Worm (Caenorhabditis elegans) whole organism, L3 larva: ENCODE results near the gene K09F6.13.

Source experiments
- R02D3.7 ChIP-seq: fragments of 150-350 bp; optimal IDR thresholded peaks from 2 replicates; lab custom pipeline; 2014; ENCODE audit warnings: missing biosample characterization, missing genetic modification characterization
- ZK546.5 ChIP-seq: sonication (generic microtip); optimal IDR thresholded peaks from 2 replicates; lab custom pipeline; 2017; ENCODE audit warnings: missing biosample characterization, missing genetic modification characterization
- aly-2 ChIP-seq: fragments of 150-350 bp; optimal IDR thresholded peaks from 2 replicates; lab custom pipeline; 2014; ENCODE audit warnings: missing biosample characterization, missing genetic modification characterization
- ceh-16 ChIP-seq: sonication (generic microtip); optimal IDR thresholded peaks from 2 replicates; lab custom pipeline; 2017; ENCODE audit warnings: missing biosample characterization, missing genetic modification characterization
- ceh-28 ChIP-seq: fragments of 150-350 bp; optimal IDR thresholded peaks from 2 replicates; lab custom pipeline; 2014; ENCODE audit warnings: missing biosample characterization, missing genetic modification reagents, missing genetic modification characterization
- ceh-9 ChIP-seq: sonication (generic microtip); optimal IDR thresholded peaks from 2 replicates; lab custom pipeline; 2018; ENCODE audit warnings: missing biosample characterization, missing genetic modification characterization
- egl-27 ChIP-seq: sonication (generic microtip); optimal IDR thresholded peaks from 4 replicates; lab custom pipeline; 2017; ENCODE audit warnings: missing biosample characterization, missing genetic modification reagents, missing genetic modification characterization
- elt-1 ChIP-seq: fragments of 150-350 bp; optimal IDR thresholded peaks from 2 replicates; lab custom pipeline; 2014; ENCODE audit warnings: missing biosample characterization, missing genetic modification characterization
- elt-2 ChIP-seq: sonication (generic microtip); optimal IDR thresholded peaks from 2 replicates; lab custom pipeline; 2016; ENCODE audit warnings: missing genetic modification reagents, mild to moderate bottlenecking, missing genetic modification characterization, missing compliant biosample characterization
- eor-1 ChIP-seq, 2 experiments: fragments of 150-350 bp; optimal IDR thresholded peaks; 2 replicates each; lab custom pipeline; 2014 to 2018; ENCODE audit warnings: missing biosample characterization in 2 of 2, missing genetic modification characterization in 2 of 2
- fkh-10 ChIP-seq: sonication (generic microtip); optimal IDR thresholded peaks from 2 replicates; lab custom pipeline; 2017; ENCODE audit warnings: missing biosample characterization, missing genetic modification reagents, missing genetic modification characterization
- fkh-2 ChIP-seq: fragments of 150-350 bp; optimal IDR thresholded peaks from 2 replicates; lab custom pipeline; 2014; ENCODE audit warnings: missing biosample characterization, missing genetic modification reagents, missing genetic modification characterization
- fos-1 ChIP-seq: fragments of 150-350 bp; optimal IDR thresholded peaks from 2 replicates; lab custom pipeline; 2014; ENCODE audit warnings: missing biosample characterization, missing genetic modification characterization
- hmg-11 ChIP-seq: sonication (generic microtip); optimal IDR thresholded peaks from 2 replicates; lab custom pipeline; 2016; ENCODE audit warnings: missing genetic modification characterization, missing compliant biosample characterization
- lin-15B ChIP-seq: fragments of 150-350 bp; optimal IDR thresholded peaks from 2 replicates; lab custom pipeline; 2014; ENCODE audit warnings: missing biosample characterization, missing genetic modification characterization
- lin-39 ChIP-seq: fragments of 150-350 bp; optimal IDR thresholded peaks from 2 replicates; lab custom pipeline; 2018; ENCODE audit warnings: missing biosample characterization, missing genetic modification reagents, missing genetic modification characterization
- lsy-12 ChIP-seq: sonication (generic microtip); optimal IDR thresholded peaks from 2 replicates; lab custom pipeline; 2016; ENCODE audit warnings: mild to moderate bottlenecking, missing genetic modification characterization, missing compliant biosample characterization
- mdl-1 ChIP-seq: fragments of 150-350 bp; optimal IDR thresholded peaks from 2 replicates; lab custom pipeline; 2014; ENCODE audit warnings: missing biosample characterization, missing genetic modification characterization
- mml-1 ChIP-seq: fragments of 150-350 bp; sonication (generic microtip); optimal IDR thresholded peaks from 3 replicates; lab custom pipeline; 2014; ENCODE audit warnings: missing biosample characterization, missing genetic modification characterization
- nfya-1 ChIP-seq: sonication (generic microtip); optimal IDR thresholded peaks from 2 replicates; lab custom pipeline; 2017; ENCODE audit warnings: missing genetic modification characterization, mild to moderate bottlenecking, missing compliant biosample characterization, antibody characterized with exemption, moderate library complexity; ENCODE audit not compliant: insufficient read depth
- nhr-11 ChIP-seq: fragments of 150-350 bp; optimal IDR thresholded peaks from 2 replicates; lab custom pipeline; 2014; ENCODE audit warnings: missing biosample characterization, missing genetic modification characterization
- nhr-12 ChIP-seq: fragments of 150-350 bp; optimal IDR thresholded peaks from 2 replicates; lab custom pipeline; 2014; ENCODE audit warnings: missing biosample characterization, missing genetic modification characterization
- nhr-23 ChIP-seq: fragments of 150-350 bp; optimal IDR thresholded peaks from 2 replicates; lab custom pipeline; 2014; ENCODE audit warnings: missing biosample characterization, missing genetic modification reagents, missing genetic modification characterization
- nhr-25 ChIP-seq: sonication (generic microtip); optimal IDR thresholded peaks from 2 replicates; lab custom pipeline; 2017; ENCODE audit warnings: missing biosample characterization, missing genetic modification characterization
- nhr-43 ChIP-seq: sonication (generic microtip); optimal IDR thresholded peaks from 2 replicates; lab custom pipeline; 2016; ENCODE audit warnings: mild to moderate bottlenecking, missing genetic modification characterization, missing compliant biosample characterization; ENCODE audit not compliant: poor library complexity, severe bottlenecking
- nhr-67 ChIP-seq: fragments of 150-350 bp; optimal IDR thresholded peaks from 2 replicates; lab custom pipeline; 2014; ENCODE audit warnings: missing biosample characterization, missing genetic modification characterization
- nhr-76 ChIP-seq: fragments of 150-350 bp; sonication (generic microtip); optimal IDR thresholded peaks from 5 replicates; lab custom pipeline; 2014; ENCODE audit warnings: missing biosample characterization, missing genetic modification characterization
- pha-4 ChIP-seq: fragments of 150-350 bp; optimal IDR thresholded peaks from 2 replicates; lab custom pipeline; 2014; ENCODE audit warnings: missing biosample characterization, missing genetic modification reagents, missing genetic modification characterization
- pqm-1 ChIP-seq: fragments of 150-350 bp; optimal IDR thresholded peaks from 2 replicates; lab custom pipeline; 2017; ENCODE audit warnings: missing biosample characterization, missing genetic modification characterization, inconsistent platforms
- sea-2 ChIP-seq: fragments of 150-350 bp; sonication (generic microtip); optimal IDR thresholded peaks from 4 replicates; lab custom pipeline; 2014; ENCODE audit warnings: missing biosample characterization, missing genetic modification reagents, missing genetic modification characterization
- skn-1 ChIP-seq: fragments of 150-350 bp; optimal IDR thresholded peaks from 2 replicates; lab custom pipeline; 2014; ENCODE audit warnings: missing biosample characterization, missing genetic modification characterization
- unc-39 ChIP-seq: sonication (generic microtip); optimal IDR thresholded peaks from 4 replicates; lab custom pipeline; 2017; ENCODE audit warnings: missing biosample characterization, missing genetic modification characterization
- unc-62 ChIP-seq: fragments of 150-350 bp; sonication (generic microtip); optimal IDR thresholded peaks from 4 replicates; lab custom pipeline; 2014; ENCODE audit warnings: missing biosample characterization, missing genetic modification reagents, missing genetic modification characterization
- zag-1 ChIP-seq: fragments of 150-350 bp; optimal IDR thresholded peaks from 2 replicates; lab custom pipeline; 2014; ENCODE audit warnings: missing biosample characterization, missing genetic modification characterization
- ztf-11 ChIP-seq: fragments of 150-350 bp; optimal IDR thresholded peaks from 2 replicates; lab custom pipeline; 2014; ENCODE audit warnings: missing biosample characterization, missing genetic modification characterization
- ztf-4 ChIP-seq: fragments of 150-350 bp; optimal IDR thresholded peaks from 2 replicates; lab custom pipeline; 2014; ENCODE audit warnings: missing biosample characterization, missing genetic modification characterization

Gene K09F6.13

DNA sequence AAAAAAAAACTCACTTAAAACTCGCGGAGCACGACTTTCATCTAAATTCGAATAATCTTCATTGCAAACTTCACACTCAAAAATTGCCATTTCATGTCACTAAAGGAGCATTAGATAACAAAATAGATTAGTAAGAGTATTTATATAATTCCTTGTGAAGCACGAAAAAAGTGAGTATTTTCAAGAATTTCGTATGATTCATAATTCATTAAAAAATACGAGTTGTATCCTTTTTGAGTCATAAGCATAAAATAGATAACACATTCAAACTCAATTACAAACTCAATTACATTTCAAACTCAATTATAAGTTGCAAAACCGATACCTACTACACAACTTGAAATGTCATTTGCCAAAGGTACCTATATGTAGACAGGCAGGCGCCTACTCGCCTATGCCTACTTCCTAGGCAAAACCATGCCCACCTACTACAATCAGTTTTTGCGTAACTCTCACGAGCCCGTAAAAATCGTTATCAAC lies 40.1 kb downstream of the K09F6.13 start, which contains the start of the genes ZK1240.8 and ZK1240.1:
ZK1240.8 (minus strand) TSS at position 101 of the 480 bp plus-strand sequence.
ZK1240.1 (plus strand) TSS at position 430 of the 480 bp plus-strand sequence.
- TF ChIP-seq pha-4 (tag; lab: Kevin White, UChicago) (no peak), nhr-76 (tag; lab: Kevin White, UChicago) (no peak), eor-1 (tag; optimal IDR thresholded peaks at IDR 0.05; lab: Kevin White, UChicago) (no peak), R02D3.7 (tag; lab: Kevin White, UChicago) (no peak), ceh-16 (tag; lab: Kevin White, UChicago) (no peak), elt-2 (tag; lab: Kevin White, UChicago) (no peak), mdl-1 (tag; lab: Kevin White, UChicago) (no peak), zag-1 (tag; lab: Kevin White, UChicago) (no peak), nhr-12 (no peak), unc-62 (GFP tag; lab: Kevin White, UChicago) (no peak), aly-2 (no peak), egl-27 (tag; lab: Kevin White, UChicago) (no peak), ztf-4 (tag; lab: Kevin White, UChicago) (no peak)

DNA sequence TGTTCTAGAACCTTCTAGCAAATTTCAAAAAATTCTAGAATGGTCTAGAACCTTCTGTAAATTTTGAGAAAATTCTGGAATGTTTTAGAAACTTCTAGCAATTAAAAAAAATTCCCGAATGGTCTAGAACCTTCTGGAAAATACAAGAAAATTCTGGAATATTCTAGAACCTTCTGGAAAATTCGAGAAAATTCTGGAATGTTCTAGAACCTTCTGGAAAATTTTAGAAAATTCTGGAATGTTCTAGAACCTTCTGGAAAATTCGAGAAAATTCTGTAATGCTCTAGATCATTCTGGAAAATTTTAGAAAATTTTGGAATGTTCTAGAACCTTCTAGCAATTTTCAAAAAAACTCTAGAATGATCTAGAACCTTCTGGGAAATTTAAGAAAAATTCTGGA lies 41.5 kb downstream of the K09F6.13 start:
- TF ChIP-seq ztf-11 (tag; lab: Kevin White, UChicago) (no peak), hmg-11 (tag; lab: Kevin White, UChicago) (no peak)

DNA sequence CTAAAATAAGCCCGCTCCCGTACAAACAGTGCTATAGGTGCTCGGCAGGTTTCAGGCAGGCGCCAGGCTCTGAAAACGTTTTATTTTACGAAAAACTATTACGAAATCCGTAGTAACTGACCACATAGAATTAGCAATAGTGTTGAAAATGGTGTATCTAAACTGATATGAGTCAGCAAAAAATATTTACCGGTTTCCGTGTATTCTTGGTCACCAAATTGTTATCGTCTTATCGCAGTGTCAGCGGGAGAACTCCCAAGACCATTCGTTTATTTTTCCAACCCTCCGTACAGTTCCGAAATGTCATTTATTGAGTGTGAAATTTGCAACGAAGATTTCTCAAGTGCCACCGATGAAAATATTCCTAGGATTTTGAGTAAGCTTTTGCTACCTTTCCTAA lies 43.3 kb downstream of the K09F6.13 start, which contains the start of gene F43C11.8:
F43C11.8 (plus strand) TSS at position 301 of the 400 bp plus-strand sequence.
- TF ChIP-seq zag-1 (tag; lab: Kevin White, UChicago) (no peak), ceh-9 (tag; lab: Kevin White, UChicago) (no peak), egl-27 (tag; lab: Kevin White, UChicago) (no peak), ZK546.5 (tag; lab: Kevin White, UChicago) (no peak), lsy-12 (no peak), ceh-16 (tag; lab: Kevin White, UChicago) (no peak), elt-2 (tag; lab: Kevin White, UChicago) (no peak), fkh-2 (tag; lab: Kevin White, UChicago) (no peak), nhr-11 (no peak), unc-39 (tag; lab: Kevin White, UChicago) (no peak), sea-2 (GFP tag; lab: Kevin White, UChicago) (no peak)

DNA sequence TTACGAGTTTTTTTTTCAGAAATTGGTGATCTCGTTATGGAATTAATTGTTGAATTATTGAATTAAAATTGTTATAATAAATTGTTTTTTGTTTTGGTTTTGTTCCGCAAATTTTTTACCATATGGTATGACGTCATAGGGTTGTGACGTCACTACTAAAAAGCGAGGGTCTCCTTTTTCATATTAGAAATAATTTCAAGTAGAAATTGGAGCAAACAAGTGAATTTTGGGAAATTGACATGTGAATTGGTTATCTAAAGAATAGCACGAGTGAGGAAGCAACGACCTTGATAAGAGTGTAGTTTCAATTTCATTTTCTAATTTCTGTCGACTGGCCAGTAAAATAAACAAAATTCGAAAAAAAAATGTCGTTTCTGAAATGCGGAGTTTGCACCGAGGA lies 46.7 kb downstream of the K09F6.13 start, which contains the start of gene F43C11.7:
F43C11.7 (plus strand) TSS at position 326 of the 400 bp plus-strand sequence.
- TF ChIP-seq elt-2 (tag; lab: Kevin White, UChicago) (peak; percentile 87), elt-1 (tag; lab: Kevin White, UChicago) (no peak), ceh-28 (no peak), pha-4 (tag; lab: Kevin White, UChicago) (peak; percentile 51), lin-39 (tag; lab: Kevin White, UChicago) (no peak), pqm-1 (tag; lab: Kevin White, UChicago) (peak; percentile 49), fkh-2 (tag; lab: Kevin White, UChicago) (no peak), nhr-25 (tag; lab: Kevin White, UChicago) (no peak), ceh-9 (tag; lab: Kevin White, UChicago) (no peak)

DNA sequence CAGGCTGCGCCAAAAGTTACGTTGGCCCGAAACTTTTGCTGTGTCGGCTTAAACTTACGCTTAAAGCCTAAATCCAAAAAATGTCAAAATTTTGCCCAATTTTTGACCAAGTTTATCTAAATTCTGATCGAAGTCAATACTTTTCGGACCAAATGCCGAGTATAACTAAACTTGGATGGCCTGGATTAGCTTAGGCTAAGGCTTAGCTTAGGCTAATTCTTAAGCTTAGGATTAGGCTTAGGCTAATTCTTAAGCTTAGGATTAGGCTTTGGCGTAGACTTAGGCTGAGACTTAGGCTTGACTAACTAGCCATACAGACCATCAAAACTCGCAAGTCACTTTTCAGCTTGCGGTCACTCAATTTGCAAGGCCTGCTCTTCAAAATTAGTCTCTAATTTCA lies 47.3 kb downstream of the K09F6.13 start:
- TF ChIP-seq ZK546.5 (tag; lab: Kevin White, UChicago) (no peak), lin-39 (tag; lab: Kevin White, UChicago) (no peak), mml-1 (tag; lab: Kevin White, UChicago) (no peak), nfya-1 (tag; lab: Kevin White, UChicago) (no peak), nhr-25 (tag; lab: Kevin White, UChicago) (no peak), nhr-12 (no peak), lin-15B (tag; lab: Kevin White, UChicago) (no peak), nhr-76 (tag; lab: Kevin White, UChicago) (no peak), skn-1 (tag; lab: Kevin White, UChicago) (no peak), nhr-43 (tag; lab: Kevin White, UChicago) (no peak), mdl-1 (tag; lab: Kevin White, UChicago) (no peak), nhr-23 (no peak), lsy-12 (no peak), fos-1 (tag; lab: Kevin White, UChicago) (no peak), fkh-10 (GFP tag; lab: Kevin White, UChicago) (no peak), elt-1 (tag; lab: Kevin White, UChicago) (no peak), nhr-11 (no peak), nhr-67 (no peak), unc-39 (tag; lab: Kevin White, UChicago) (no peak), unc-62 (GFP tag; lab: Kevin White, UChicago) (no peak)
